Worm (Caenorhabditis elegans) whole organism, late embryonic: Measurements from ENCODE around the gene srz-37.

Experiments
- C08G9.2 ChIP-seq: sonication (generic microtip); optimal IDR thresholded peaks from 2 replicates; lab custom pipeline; 2016; ENCODE audit warnings: mild to moderate bottlenecking, missing genetic modification characterization, moderate library complexity, missing compliant biosample characterization
- K09A11.1 ChIP-seq: sonication (generic microtip); optimal IDR thresholded peaks from 2 replicates; lab custom pipeline; 2017; ENCODE audit warnings: antibody characterized with exemption, mild to moderate bottlenecking, missing genetic modification characterization, missing compliant biosample characterization; ENCODE audit not compliant: insufficient read depth
- ama-1 ChIP-seq: fragments of 150-350 bp; optimal IDR thresholded peaks from 2 replicates; lab custom pipeline; 2014
- dmd-4 ChIP-seq: sonication (generic microtip); optimal IDR thresholded peaks from 2 replicates; lab custom pipeline; 2016; ENCODE audit warnings: borderline replicate concordance, missing genetic modification characterization, missing compliant biosample characterization
- fkh-10 ChIP-seq: fragments of 150-350 bp; optimal IDR thresholded peaks from 2 replicates; lab custom pipeline; 2014; ENCODE audit warnings: missing biosample characterization, missing genetic modification reagents, missing genetic modification characterization
- fkh-6 ChIP-seq: sonication (generic microtip); optimal IDR thresholded peaks from 2 replicates; lab custom pipeline; 2016; ENCODE audit warnings: missing genetic modification characterization, missing compliant biosample characterization
- hlh-15 ChIP-seq: sonication (generic microtip); optimal IDR thresholded peaks from 2 replicates; lab custom pipeline; 2016; ENCODE audit warnings: missing genetic modification characterization, missing compliant biosample characterization
- lin-11 ChIP-seq: fragments of 200-800 bp; sonication (Bioruptor generic); optimal IDR thresholded peaks from 2 replicates; lab custom pipeline; 2018; ENCODE audit warnings: mild to moderate bottlenecking, missing genetic modification characterization, missing compliant biosample characterization
- npax-4 ChIP-seq: sonication (generic microtip); optimal IDR thresholded peaks from 2 replicates; lab custom pipeline; 2016; ENCODE audit warnings: missing genetic modification characterization, missing compliant biosample characterization
- pha-4 ChIP-seq: fragments of 150-350 bp; optimal IDR thresholded peaks from 2 replicates; lab custom pipeline; 2018; ENCODE audit warnings: missing biosample characterization, missing genetic modification reagents, missing genetic modification characterization
- pqm-1 ChIP-seq: sonication (generic microtip); optimal IDR thresholded peaks from 2 replicates; lab custom pipeline; 2016; ENCODE audit warnings: missing genetic modification characterization, missing compliant biosample characterization
- sox-2 ChIP-seq: fragments of 200-800 bp; sonication (Bioruptor generic); IDR thresholded peaks from 2 replicates; pipeline ENCODE4 v1.3.6; 2022; ENCODE audit warnings: missing genetic modification reagents, missing genetic modification characterization, missing compliant biosample characterization
- tbx-7 ChIP-seq: sonication (generic microtip); optimal IDR thresholded peaks from 2 replicates; lab custom pipeline; 2016; ENCODE audit warnings: missing genotype, missing genetic modification characterization, missing compliant biosample characterization

DNA sequence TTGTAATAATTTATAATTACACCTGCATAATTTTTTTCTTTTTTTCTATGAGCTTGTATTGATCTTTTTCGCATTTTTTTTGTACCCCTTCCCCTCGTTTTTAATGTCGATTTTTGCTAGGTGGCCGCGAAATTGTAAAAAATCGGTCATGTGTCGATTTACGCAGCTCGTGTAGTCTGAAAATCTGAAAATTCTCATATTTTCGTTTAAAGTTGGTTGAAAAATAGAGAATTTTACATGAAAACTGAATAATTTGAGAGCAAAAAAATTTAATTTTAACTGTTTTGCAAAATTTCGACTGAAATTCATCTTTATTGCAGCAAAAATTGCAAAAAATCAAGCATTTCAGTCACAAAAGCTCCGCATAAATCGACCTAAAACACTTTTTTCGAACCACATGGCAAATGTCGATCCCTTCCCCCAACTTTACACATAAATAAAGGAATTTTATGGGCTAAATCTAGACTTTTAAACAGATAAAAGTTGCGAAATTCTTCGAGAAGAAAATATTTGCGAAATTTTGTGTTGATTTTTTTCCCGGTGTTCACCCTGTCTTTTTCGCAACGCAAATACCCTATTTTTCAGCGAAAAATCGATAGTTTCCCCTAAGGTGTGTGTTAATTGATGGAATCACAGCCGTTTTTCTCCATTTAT, 44.6 kb upstream of the srz-37 start:
- TF ChIP-seq lin-11 (tag; lab: Kevin White, UChicago) = no peak
- no peak for TF ChIP-seq dmd-4
- no peak for TF ChIP-seq K09A11.1 (tag; lab: Kevin White, UChicago)
- no peak for TF ChIP-seq pqm-1 (tag; lab: Kevin White, UChicago)
- no peak for TF ChIP-seq fkh-6 (tag; lab: Kevin White, UChicago)
- TF ChIP-seq ama-1 = no peak
- no peak for TF ChIP-seq sox-2
- TF ChIP-seq npax-4 = no peak
- no peak for TF ChIP-seq C08G9.2
- no peak for TF ChIP-seq fkh-10 (GFP tag; lab: Kevin White, UChicago)
- no peak for TF ChIP-seq pha-4 (tag; lab: Kevin White, UChicago)
- TF ChIP-seq hlh-15 (tag; lab: Kevin White, UChicago) = no peak
- no peak for TF ChIP-seq tbx-7 (tag; lab: Kevin White, UChicago)
